Worm (Caenorhabditis elegans) whole organism, young adult: ENCODE results near the gene C24H12.4.

Experiments used
- C06A6.2 ChIP-seq: fragments of 200-800 bp; sonication (Bioruptor generic); conservative IDR thresholded peaks from 2 replicates; pipeline ENCODE4 v1.3.6; 2022; ENCODE audit warnings: missing genetic modification characterization, missing compliant biosample characterization
- bed-1 ChIP-seq: fragments of 200-800 bp; sonication (Bioruptor generic); IDR thresholded peaks from 2 replicates; pipeline ENCODE4 v1.3.6; 2022; ENCODE audit warnings: missing genetic modification reagents, missing genetic modification characterization, missing compliant biosample characterization
- ceh-40 ChIP-seq: fragments of 200-800 bp; sonication (Bioruptor generic); IDR thresholded peaks from 2 replicates; pipeline ENCODE4 v1.3.6; 2022; ENCODE audit warnings: missing genetic modification characterization, missing compliant biosample characterization
- die-1 ChIP-seq: sonication (generic microtip); optimal IDR thresholded peaks from 2 replicates; lab custom pipeline; 2016; ENCODE audit warnings: missing genotype, mild to moderate bottlenecking, missing genetic modification characterization, missing compliant biosample characterization
- unc-62 ChIP-seq: fragments of 150-350 bp; optimal IDR thresholded peaks from 2 replicates; lab custom pipeline; 2014; ENCODE audit warnings: missing biosample characterization, missing genetic modification reagents, missing genetic modification characterization

ce11 chrII:457790-458189 is 46.8 kb downstream of the C24H12.4 start, which contains the start of gene gvd-1:
- no peak for TF ChIP-seq C06A6.2 (GFP tag; lab: Robert Waterston, UW)
- no peak for TF ChIP-seq unc-62 (GFP tag; lab: Kevin White, UChicago)
- no peak for TF ChIP-seq ceh-40 (GFP tag; lab: Robert Waterston, UW)
- TF ChIP-seq die-1: no peak
- no peak for TF ChIP-seq bed-1 (GFP tag; lab: Robert Waterston, UW)
